Fruit fly (Drosophila melanogaster): Measurements from ENCODE around the gene MED14.

Gene MED14

dm6 chr3L:555898-556540, 37.0 kb upstream of the MED14 start:
- TF ChIP-seq Myc (optimal IDR thresholded peaks at IDR 0.05): no peak
- no peak for TF ChIP-seq psq (optimal IDR thresholded peaks at IDR 0.05)
- TF ChIP-seq Sin3A (optimal IDR thresholded peaks at IDR 0.05): no peak
- TF ChIP-seq insv (optimal IDR thresholded peaks at IDR 0.05): no peak
- no peak for TF ChIP-seq ttk (optimal IDR thresholded peaks at IDR 0.05)
- TF ChIP-seq h (optimal IDR thresholded peaks at IDR 0.05): no peak

DNA sequence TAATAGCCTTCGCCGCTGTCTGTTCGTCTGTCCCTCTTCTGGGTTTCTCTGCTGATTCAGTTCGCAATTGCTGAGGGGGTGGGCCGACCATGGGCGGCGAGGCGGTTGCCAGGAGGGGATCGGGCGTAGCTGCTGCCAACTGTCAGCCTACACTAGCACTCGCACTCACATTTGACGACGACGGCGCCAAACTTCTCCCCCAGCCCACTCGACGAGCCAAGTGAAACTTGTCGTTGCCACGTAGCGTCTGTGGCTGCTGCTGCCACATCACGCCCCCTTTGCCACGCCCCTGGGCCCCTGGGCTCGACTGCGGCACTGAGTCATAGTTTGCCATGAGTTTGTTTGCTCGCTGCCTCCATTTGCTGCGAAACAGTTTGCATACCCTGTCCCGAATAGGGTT, 35.8 kb upstream of the MED14 start:
- TF ChIP-seq Myc (optimal IDR thresholded peaks at IDR 0.05) (no peak), Sin3A (optimal IDR thresholded peaks at IDR 0.05) (no peak), h (optimal IDR thresholded peaks at IDR 0.05) (no peak), psq (optimal IDR thresholded peaks at IDR 0.05) (no peak), insv (optimal IDR thresholded peaks at IDR 0.05) (no peak), ttk (optimal IDR thresholded peaks at IDR 0.05) (no peak)

- TF ChIP-seq insv (optimal IDR thresholded peaks at IDR 0.05) (no peak), Sin3A (optimal IDR thresholded peaks at IDR 0.05) (no peak), h (optimal IDR thresholded peaks at IDR 0.05) (no peak), psq (optimal IDR thresholded peaks at IDR 0.05) (no peak), Myc (optimal IDR thresholded peaks at IDR 0.05) (no peak), ttk (optimal IDR thresholded peaks at IDR 0.05) (no peak)
Measured at dm6 chr3L:559390-560034, 33.5 kb upstream of the MED14 start.

- TF ChIP-seq Myc (optimal IDR thresholded peaks at IDR 0.05) (no peak), insv (optimal IDR thresholded peaks at IDR 0.05) (no peak), Sin3A (optimal IDR thresholded peaks at IDR 0.05) (no peak), h (optimal IDR thresholded peaks at IDR 0.05) (no peak), psq (optimal IDR thresholded peaks at IDR 0.05) (no peak), ttk (optimal IDR thresholded peaks at IDR 0.05) (no peak)
Measured at dm6 chr3L:561117-561516, 31.9 kb upstream of the MED14 start.

- TF ChIP-seq psq (optimal IDR thresholded peaks at IDR 0.05) (no peak), Myc (optimal IDR thresholded peaks at IDR 0.05) (no peak), Sin3A (optimal IDR thresholded peaks at IDR 0.05) (no peak), insv (optimal IDR thresholded peaks at IDR 0.05) (no peak)
Measured at dm6 chr3L:561772-562454, 31.1 kb upstream of the MED14 start.

- TF ChIP-seq ttk (optimal IDR thresholded peaks at IDR 0.05): no peak
- TF ChIP-seq psq (optimal IDR thresholded peaks at IDR 0.05): no peak
- no peak for TF ChIP-seq h (optimal IDR thresholded peaks at IDR 0.05)
- no peak for TF ChIP-seq insv (optimal IDR thresholded peaks at IDR 0.05)
- no peak for TF ChIP-seq Myc (optimal IDR thresholded peaks at IDR 0.05)
- TF ChIP-seq Sin3A (optimal IDR thresholded peaks at IDR 0.05): no peak
Measured at dm6 chr3L:563002-563627, 29.9 kb upstream of the MED14 start.

DNA sequence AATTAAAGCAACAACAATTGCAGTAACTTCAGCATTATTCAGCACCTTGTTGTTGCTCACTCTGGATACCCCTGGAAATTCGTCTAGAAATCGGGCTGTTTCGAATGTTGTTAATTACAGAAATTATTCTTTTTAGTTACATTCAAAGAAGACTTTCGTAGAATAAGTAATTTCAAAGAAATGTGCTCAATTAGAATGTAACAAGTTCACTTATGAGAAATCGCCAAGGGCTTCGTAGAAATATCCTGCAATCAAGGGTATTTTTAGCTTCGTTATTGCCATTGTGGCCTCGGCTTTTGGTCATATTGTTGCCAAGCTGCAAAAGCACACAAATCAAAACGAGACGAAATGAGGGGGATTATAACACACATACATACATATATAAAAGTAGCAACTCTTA, 29.1 kb upstream of the MED14 start:
- TF ChIP-seq Myc (optimal IDR thresholded peaks at IDR 0.05) (no peak), ttk (optimal IDR thresholded peaks at IDR 0.05) (no peak), psq (optimal IDR thresholded peaks at IDR 0.05) (no peak), h (optimal IDR thresholded peaks at IDR 0.05) (no peak), insv (optimal IDR thresholded peaks at IDR 0.05) (no peak), Sin3A (optimal IDR thresholded peaks at IDR 0.05) (no peak)

dm6 chr3L:565561-565960, 27.5 kb upstream of the MED14 start:
- TF ChIP-seq insv (optimal IDR thresholded peaks at IDR 0.05): no peak
- TF ChIP-seq Sin3A (optimal IDR thresholded peaks at IDR 0.05): no peak
- TF ChIP-seq ttk (optimal IDR thresholded peaks at IDR 0.05): no peak
- TF ChIP-seq Myc (optimal IDR thresholded peaks at IDR 0.05): no peak
- no peak for TF ChIP-seq psq (optimal IDR thresholded peaks at IDR 0.05)
- TF ChIP-seq h (optimal IDR thresholded peaks at IDR 0.05): no peak

- TF ChIP-seq h (optimal IDR thresholded peaks at IDR 0.05) (no peak), insv (optimal IDR thresholded peaks at IDR 0.05) (no peak), Myc (optimal IDR thresholded peaks at IDR 0.05) (no peak), ttk (optimal IDR thresholded peaks at IDR 0.05) (no peak), psq (optimal IDR thresholded peaks at IDR 0.05) (no peak), Sin3A (optimal IDR thresholded peaks at IDR 0.05) (no peak)
Measured at dm6 chr3L:565964-566627, 26.9 kb upstream of the MED14 start.

- no peak for TF ChIP-seq Sin3A (optimal IDR thresholded peaks at IDR 0.05)
- TF ChIP-seq h (optimal IDR thresholded peaks at IDR 0.05): no peak
- no peak for TF ChIP-seq insv (optimal IDR thresholded peaks at IDR 0.05)
- no peak for TF ChIP-seq ttk (optimal IDR thresholded peaks at IDR 0.05)
- TF ChIP-seq Myc (optimal IDR thresholded peaks at IDR 0.05): no peak
- no peak for TF ChIP-seq psq (optimal IDR thresholded peaks at IDR 0.05)
Measured at dm6 chr3L:572940-573339, 20.1 kb upstream of the MED14 start.

DNA sequence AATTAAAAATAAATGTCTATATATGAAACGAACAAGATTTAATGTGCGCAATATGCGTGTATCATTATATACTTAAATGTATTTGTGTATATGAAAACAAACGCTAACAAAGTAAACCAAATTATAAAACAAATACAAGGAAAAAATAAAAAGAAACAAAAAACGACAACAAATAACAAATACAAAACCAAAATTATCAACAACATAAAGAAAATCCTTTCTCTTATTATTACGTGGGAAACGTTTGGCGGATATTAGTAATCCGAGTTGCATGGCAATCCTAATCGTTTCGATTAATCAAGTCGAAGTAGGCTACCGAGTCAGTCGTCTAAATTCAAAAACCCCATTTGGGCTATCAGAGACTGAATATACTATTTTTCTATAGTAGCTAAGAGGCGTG, 12.0 kb upstream of the MED14 start, which contains the start of gene Ppm1:
Ppm1 (plus strand) TSS at position 301 of the 400 bp plus-strand sequence.
- no peak for TF ChIP-seq insv (optimal IDR thresholded peaks at IDR 0.05)
- no peak for TF ChIP-seq psq (optimal IDR thresholded peaks at IDR 0.05)
- TF ChIP-seq Sin3A (optimal IDR thresholded peaks at IDR 0.05): no peak
- TF ChIP-seq Myc (optimal IDR thresholded peaks at IDR 0.05): no peak
- no peak for TF ChIP-seq ttk (optimal IDR thresholded peaks at IDR 0.05)
- no peak for TF ChIP-seq h (optimal IDR thresholded peaks at IDR 0.05)
